Fruit fly (Drosophila melanogaster) whole organism, embryonic: Measurements from ENCODE around the gene CG6574.
A peak's percentile ranks its signal among the peaks of the same experiment; 100 is the strongest.

ENCODE experiments used
- Atf6 ChIP-seq: fragments of 200-800 bp; sonication (Bioruptor generic); IDR thresholded peaks from 2 replicates; pipeline ENCODE4 v1.3.6; 2022; ENCODE audit warnings: missing biosample characterization, missing genetic modification characterization
- B-H2 ChIP-seq: fragments of 200-800 bp; sonication (Bioruptor generic); optimal IDR thresholded peaks from 2 replicates; lab custom pipeline; 2018; ENCODE audit warnings: missing biosample characterization, mild to moderate bottlenecking, missing genetic modification characterization
- CG13424 ChIP-seq: fragments of 200-800 bp; sonication (Bioruptor generic); optimal IDR thresholded peaks from 2 replicates; lab custom pipeline; 2019; ENCODE audit warnings: missing biosample characterization, mild to moderate bottlenecking, missing genetic modification characterization, moderate library complexity
- CG18011 ChIP-seq: fragments of 200-800 bp; sonication (Bioruptor generic); optimal IDR thresholded peaks from 2 replicates; lab custom pipeline; 2017; ENCODE audit warnings: missing biosample characterization, missing genetic modification characterization, mild to moderate bottlenecking, moderate library complexity, missing genotype
- CG4404 ChIP-seq: fragments of 200-800 bp; sonication (Bioruptor generic); IDR thresholded peaks from 2 replicates; pipeline ENCODE4 v1.3.6; 2022; ENCODE audit warnings: missing biosample characterization, missing genetic modification characterization
- CkIIα-i1 ChIP-seq: fragments of 200-800 bp; sonication (Bioruptor generic); IDR thresholded peaks from 2 replicates; pipeline ENCODE4 v1.3.6; 2022; ENCODE audit warnings: missing biosample characterization, missing genetic modification characterization
- E2f1 ChIP-seq: fragments of 200-800 bp; sonication (Bioruptor generic); IDR thresholded peaks from 2 replicates; pipeline ENCODE4 v1.3.6; 2022; ENCODE audit warnings: missing biosample characterization, missing genetic modification characterization

DNA sequence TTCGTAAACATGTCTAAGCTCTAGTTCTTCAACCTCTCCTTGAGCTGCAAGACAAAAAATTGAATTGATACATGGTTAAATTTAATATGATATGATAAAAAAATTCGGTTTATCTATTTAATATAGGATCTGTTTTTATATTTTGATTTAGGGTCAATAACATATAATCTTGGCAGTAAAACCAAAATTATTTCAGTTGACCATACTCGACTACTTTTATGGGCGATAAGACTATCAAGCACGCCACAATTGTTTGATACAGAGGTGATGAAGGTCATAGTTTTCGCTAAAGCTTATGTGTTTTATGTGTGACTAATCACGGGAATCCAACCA lies 25.5 kb upstream of the CG6574 start:
- peak; percentile 33 for TF ChIP-seq B-H2 (GFP tag; lab: Kevin White, UChicago)
- TF ChIP-seq Atf6 (GFP tag; lab: Robert Waterston, UW): no peak
- TF ChIP-seq CG18011 (GFP tag; lab: Kevin White, UChicago): no peak
- TF ChIP-seq CG13424 (tag; lab: Kevin White, UChicago): no peak
- no peak for TF ChIP-seq CG4404
- TF ChIP-seq CkIIα-i1 (GFP tag; lab: Robert Waterston, UW): no peak
- no peak for TF ChIP-seq E2f1 (GFP tag; lab: Robert Waterston, UW)
